Fruit fly (Drosophila melanogaster) whole organism, embryonic: ENCODE data around the gene tplus3b.

Source experiments
- CG10543 ChIP-seq: fragments of 200-800 bp; sonication (Bioruptor generic); optimal IDR thresholded peaks from 3 replicates; lab custom pipeline; 2017; ENCODE audit warnings: missing biosample characterization, mild to moderate bottlenecking, missing genetic modification characterization, moderate library complexity
- CG11504 ChIP-seq: fragments of 200-800 bp; sonication (Bioruptor generic); optimal IDR thresholded peaks from 3 replicates; lab custom pipeline; 2019; ENCODE audit warnings: missing biosample characterization, mild to moderate bottlenecking, missing genetic modification characterization, moderate library complexity
- CG12299 ChIP-seq: fragments of 200-800 bp; sonication (Bioruptor generic); optimal IDR thresholded peaks from 2 replicates; lab custom pipeline; 2018; ENCODE audit warnings: missing biosample characterization, mild to moderate bottlenecking, missing genetic modification characterization
- CG12769 ChIP-seq: fragments of 200-800 bp; sonication (Bioruptor generic); optimal IDR thresholded peaks from 2 replicates; lab custom pipeline; 2019; ENCODE audit warnings: missing biosample characterization, mild to moderate bottlenecking, missing genetic modification characterization, moderate library complexity
- CG14441 ChIP-seq: fragments of 200-800 bp; sonication (Bioruptor generic); IDR thresholded peaks from 2 replicates; pipeline ENCODE4 v1.3.6; 2022; ENCODE audit warnings: missing biosample characterization, missing genetic modification characterization
- CG16779 ChIP-seq: fragments of 200-800 bp; sonication (Bioruptor generic); IDR thresholded peaks from 2 replicates; pipeline ENCODE4 v1.3.6; 2022; ENCODE audit warnings: missing biosample characterization, missing genetic modification characterization
- CG18476 ChIP-seq: fragments of 200-800 bp; sonication (Bioruptor generic); optimal IDR thresholded peaks from 2 replicates; lab custom pipeline; 2016; ENCODE audit warnings: missing biosample characterization, mild to moderate bottlenecking, missing genetic modification characterization
- CG2199 ChIP-seq: fragments of 200-800 bp; sonication (Bioruptor generic); IDR thresholded peaks from 3 replicates; pipeline ENCODE4 v1.3.6; 2022; ENCODE audit warnings: missing biosample characterization, missing genetic modification characterization
- CG30020 ChIP-seq: fragments of 200-800 bp; optimal IDR thresholded peaks from 2 replicates; lab custom pipeline; 2019; ENCODE audit warnings: missing biosample characterization, mild to moderate bottlenecking, missing genetic modification characterization, moderate library complexity
- CG31441 ChIP-seq: fragments of 200-800 bp; sonication (Bioruptor generic); IDR thresholded peaks from 2 replicates; pipeline ENCODE4 v1.3.6; 2022; ENCODE audit warnings: missing biosample characterization, missing genetic modification characterization
- CG3163 ChIP-seq: fragments of 200-800 bp; sonication (Bioruptor generic); optimal IDR thresholded peaks from 3 replicates; lab custom pipeline; 2016; ENCODE audit warnings: missing biosample characterization, missing genetic modification characterization
- CG4707 ChIP-seq: fragments of 200-800 bp; sonication (Bioruptor generic); optimal IDR thresholded peaks from 2 replicates; lab custom pipeline; 2018; ENCODE audit warnings: missing biosample characterization, mild to moderate bottlenecking, missing genetic modification characterization, moderate library complexity
- CG7786 ChIP-seq: fragments of 200-800 bp; sonication (Bioruptor generic); optimal IDR thresholded peaks from 2 replicates; lab custom pipeline; 2016; ENCODE audit warnings: missing biosample characterization, missing genetic modification characterization
- CG8290 ChIP-seq, 3 experiments: fragments of 200-800 bp; sonication (Bioruptor generic); optimal IDR thresholded peaks; 2 replicates each; lab custom pipeline; 2016 to 2019; ENCODE audit warnings: missing biosample characterization in 3 of 3, missing genetic modification characterization in 3 of 3, mild to moderate bottlenecking in 2 of 3, moderate library complexity in 1 of 3
- Deaf1 ChIP-seq: fragments of 200-800 bp; optimal IDR thresholded peaks from 3 replicates; lab custom pipeline; 2019; ENCODE audit warnings: missing biosample characterization, mild to moderate bottlenecking, missing genetic modification characterization, moderate library complexity
- Dek ChIP-seq: fragments of 200-800 bp; sonication (Bioruptor generic); optimal IDR thresholded peaks from 3 replicates; lab custom pipeline; 2019; ENCODE audit warnings: missing biosample characterization, mild to moderate bottlenecking, missing genetic modification characterization, moderate library complexity
- Dll ChIP-seq: fragments of 200-800 bp; sonication (Bioruptor generic); IDR thresholded peaks from 4 replicates; pipeline ENCODE4 v1.3.6; 2022; ENCODE audit warnings: missing biosample characterization, missing genetic modification characterization; ENCODE audit not compliant: partially characterized antibody
- Dp ChIP-seq: fragments of 200-800 bp; sonication (Bioruptor generic); optimal IDR thresholded peaks from 2 replicates; lab custom pipeline; 2018; ENCODE audit warnings: missing biosample characterization, mild to moderate bottlenecking, missing genetic modification characterization, moderate library complexity
- Dref ChIP-seq: fragments of 200-800 bp; sonication (Bioruptor generic); IDR thresholded peaks from 2 replicates; pipeline ENCODE4 v1.3.6; 2022; ENCODE audit warnings: missing biosample characterization, missing genetic modification characterization
- E2f2 ChIP-seq: fragments of 200-800 bp; sonication (Bioruptor generic); IDR thresholded peaks from 2 replicates; pipeline ENCODE4 v1.3.6; 2022; ENCODE audit warnings: missing biosample characterization, missing genetic modification characterization
- GATAe ChIP-seq: fragments of 200-800 bp; sonication (Bioruptor generic); conservative IDR thresholded peaks from 2 replicates; pipeline ENCODE4 v1.3.6; 2022; ENCODE audit warnings: missing biosample characterization, missing genetic modification characterization
- HmgZ ChIP-seq: fragments of 200-800 bp; sonication (Bioruptor generic); optimal IDR thresholded peaks from 2 replicates; lab custom pipeline; 2018; ENCODE audit warnings: missing biosample characterization, mild to moderate bottlenecking, missing genetic modification characterization
- MBD-R2 ChIP-seq: fragments of 200-800 bp; sonication (Bioruptor generic); IDR thresholded peaks from 2 replicates; pipeline ENCODE4 v1.3.6; 2022; ENCODE audit warnings: missing biosample characterization, missing genetic modification characterization
- Ptx1 ChIP-seq: fragments of 200-800 bp; sonication (Bioruptor generic); IDR thresholded peaks from 2 replicates; pipeline ENCODE4 v1.3.6; 2022; ENCODE audit warnings: missing biosample characterization, missing genetic modification characterization
- Trl ChIP-seq, 3 experiments: fragments of >200 bp in 2 of 3; fragments of 200-800 bp in 1 of 3; sonication (Bioruptor generic) in 1 of 3; optimal IDR thresholded peaks; 2 replicates in 1 of 3; 3 replicates in 2 of 3; lab custom pipeline; 2016 to 2017; ENCODE audit warnings: missing biosample characterization in 1 of 3, missing genetic modification characterization in 1 of 3
- YL-1 ChIP-seq: fragments of 200-800 bp; sonication (Bioruptor generic); optimal IDR thresholded peaks from 3 replicates; lab custom pipeline; 2017; ENCODE audit warnings: missing biosample characterization, mild to moderate bottlenecking, missing genetic modification characterization
- cas ChIP-seq: fragments of 200-800 bp; sonication (Bioruptor generic); IDR thresholded peaks from 2 replicates; pipeline ENCODE4 v1.3.6; 2022; ENCODE audit warnings: missing biosample characterization, missing genetic modification characterization
- caup ChIP-seq: fragments of 200-800 bp; sonication (Bioruptor generic); optimal IDR thresholded peaks from 3 replicates; lab custom pipeline; 2017; ENCODE audit warnings: missing biosample characterization, mild to moderate bottlenecking, missing genetic modification characterization, moderate library complexity; ENCODE audit not compliant: severe bottlenecking
- cg ChIP-seq: fragments of 200-800 bp; sonication (Bioruptor generic); optimal IDR thresholded peaks from 3 replicates; lab custom pipeline; 2019; ENCODE audit warnings: missing biosample characterization, mild to moderate bottlenecking, missing genetic modification characterization, moderate library complexity
- corto ChIP-seq: fragments of 200-800 bp; sonication (Bioruptor generic); optimal IDR thresholded peaks from 2 replicates; lab custom pipeline; 2016; ENCODE audit warnings: missing biosample characterization, mild to moderate bottlenecking, missing genetic modification characterization, moderate library complexity
- exex ChIP-seq: fragments of 200-800 bp; sonication (Bioruptor generic); optimal IDR thresholded peaks from 4 replicates; lab custom pipeline; 2018; ENCODE audit warnings: missing biosample characterization, mild to moderate bottlenecking, missing genetic modification characterization, moderate library complexity
- gro ChIP-seq: fragments of 200-800 bp; sonication (Bioruptor generic); optimal IDR thresholded peaks from 2 replicates; lab custom pipeline; 2016; ENCODE audit warnings: missing biosample characterization, missing genetic modification characterization
- insv ChIP-seq, 2 experiments: fragments of 200-800 bp; sonication (Bioruptor generic); optimal IDR thresholded peaks; 3 replicates each; lab custom pipeline; 2016 to 2018; ENCODE audit warnings: missing biosample characterization in 2 of 2, missing genetic modification characterization in 2 of 2
- kni ChIP-seq: fragments of 200-800 bp; sonication (Bioruptor generic); optimal IDR thresholded peaks from 3 replicates; lab custom pipeline; 2017; ENCODE audit warnings: mild to moderate bottlenecking, missing biosample characterization, missing genetic modification reagents, missing genetic modification characterization
- lbe ChIP-seq: fragments of 200-800 bp; sonication (Bioruptor generic); optimal IDR thresholded peaks from 2 replicates; lab custom pipeline; 2016; ENCODE audit warnings: missing biosample characterization, mild to moderate bottlenecking, missing genetic modification characterization
- mirr ChIP-seq: fragments of 200-800 bp; sonication (Bioruptor generic); optimal IDR thresholded peaks from 3 replicates; lab custom pipeline; 2018; ENCODE audit warnings: missing biosample characterization, mild to moderate bottlenecking, missing genetic modification characterization
- nom ChIP-seq: fragments of 200-800 bp; sonication (Bioruptor generic); optimal IDR thresholded peaks from 2 replicates; lab custom pipeline; 2017; ENCODE audit warnings: missing biosample characterization, missing genetic modification characterization, mild to moderate bottlenecking, moderate library complexity, missing genetic modification reagents
- odd ChIP-seq: fragments of 200-800 bp; sonication (Bioruptor generic); optimal IDR thresholded peaks from 2 replicates; lab custom pipeline; 2017; ENCODE audit warnings: missing biosample characterization, mild to moderate bottlenecking, missing genetic modification characterization
- pita ChIP-seq: fragments of 200-800 bp; sonication (Bioruptor generic); optimal IDR thresholded peaks from 2 replicates; lab custom pipeline; 2017; ENCODE audit warnings: missing biosample characterization, mild to moderate bottlenecking, missing genetic modification characterization
- pros ChIP-seq: fragments of 200-800 bp; sonication (Bioruptor generic); optimal IDR thresholded peaks from 3 replicates; lab custom pipeline; 2019; ENCODE audit warnings: missing biosample characterization, mild to moderate bottlenecking, missing genetic modification characterization, moderate library complexity
- rib ChIP-seq: fragments of 200-800 bp; sonication (Bioruptor generic); IDR thresholded peaks from 2 replicates; pipeline ENCODE4 v1.3.6; 2022; ENCODE audit warnings: missing biosample characterization, missing genetic modification characterization
- row ChIP-seq: fragments of 200-800 bp; sonication (Bioruptor generic); IDR thresholded peaks from 3 replicates; pipeline ENCODE4 v1.3.6; 2022; ENCODE audit warnings: missing biosample characterization, missing genetic modification characterization
- sens ChIP-seq: fragments of 200-800 bp; sonication (Bioruptor generic); peaks from one replicate; lab custom pipeline; 2016; ENCODE audit warnings: missing biosample characterization, missing genetic modification characterization
- sima ChIP-seq: fragments of 200-800 bp; sonication (Bioruptor generic); optimal IDR thresholded peaks from 2 replicates; lab custom pipeline; 2016; ENCODE audit warnings: missing biosample characterization, missing genetic modification characterization
- slbo ChIP-seq: fragments of 200-800 bp; sonication (Bioruptor generic); IDR thresholded peaks from 2 replicates; pipeline ENCODE4 v1.3.6; 2022; ENCODE audit warnings: missing biosample characterization, missing genetic modification characterization
- so ChIP-seq: fragments of 200-800 bp; sonication (Bioruptor generic); IDR thresholded peaks from 3 replicates; pipeline ENCODE4 v1.3.6; 2022; ENCODE audit warnings: missing biosample characterization, missing genetic modification characterization
- unpg ChIP-seq: fragments of 200-800 bp; sonication (Bioruptor generic); optimal IDR thresholded peaks from 3 replicates; lab custom pipeline; 2018; ENCODE audit warnings: missing biosample characterization, mild to moderate bottlenecking, missing genetic modification characterization, moderate library complexity
- vfl ChIP-seq: fragments of 200-800 bp; sonication (Bioruptor generic); optimal IDR thresholded peaks from 2 replicates; lab custom pipeline; 2016; ENCODE audit warnings: missing biosample characterization, missing genetic modification characterization

The tplus3b gene

DNA sequence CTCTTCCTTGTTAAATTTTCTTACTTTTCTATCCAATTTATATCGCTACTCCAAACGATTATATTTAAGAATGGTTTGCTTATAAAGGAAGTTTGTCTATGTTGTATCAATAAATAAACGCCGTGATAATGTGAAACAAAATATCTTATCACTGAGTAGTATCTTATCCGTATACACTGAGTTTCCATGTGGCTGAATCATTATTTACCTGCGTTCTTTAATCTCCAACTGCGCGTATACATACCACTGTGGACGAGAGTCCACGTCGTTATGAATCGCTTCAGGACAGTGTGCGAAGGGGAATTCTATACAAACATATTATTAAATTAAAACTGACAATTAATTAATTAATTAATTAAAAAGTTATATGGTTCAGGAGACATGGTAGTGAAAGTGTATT lies 35.2 kb upstream of the tplus3b start:
- no peak for TF ChIP-seq CG18476 (GFP tag; lab: Kevin White, UChicago)
- no peak for TF ChIP-seq rib (GFP tag; lab: Robert Waterston, UW)
- TF ChIP-seq HmgZ (tag; lab: Kevin White, UChicago), result peak; percentile 15
- no peak for TF ChIP-seq pita (GFP tag; lab: Kevin White, UChicago)
- peak; percentile 61 for TF ChIP-seq mirr
- no peak for TF ChIP-seq CG16779 (GFP tag; lab: Robert Waterston, UW)
- 0 out of 2 replicates have a peak, but pooled peaks have one; percentile 23 for TF ChIP-seq CG31441 (GFP tag; lab: Robert Waterston, UW)
- no peak for TF ChIP-seq CG8290 (GFP tag; optimal IDR thresholded peaks at IDR 0.05; lab: Kevin White, UChicago)
- TF ChIP-seq CG8290 (tag; optimal IDR thresholded peaks at IDR 0.05; lab: Kevin White, UChicago), result peak in 1 of 2 experiments; percentile 12
- peak; percentile 42 for TF ChIP-seq GATAe
- no peak for TF ChIP-seq unpg
- TF ChIP-seq row (GFP tag; lab: Robert Waterston, UW), result peak; percentile 49
- 0 out of 2 replicates have a peak, but pooled peaks have one; percentile 8 for TF ChIP-seq slbo (GFP tag; lab: Robert Waterston, UW)
- TF ChIP-seq CG11504 (tag; lab: Kevin White, UChicago), result peak; percentile 25
- no peak for TF ChIP-seq CG7786 (GFP tag; lab: Kevin White, UChicago)
- 0 out of 2 replicates have a peak, but pooled peaks have one; percentile 28 for TF ChIP-seq CG14441
- TF ChIP-seq exex (tag; lab: Kevin White, UChicago), result peak; percentile 48
- TF ChIP-seq Dref (GFP tag; lab: Robert Waterston, UW), result no peak
- peak; percentile 16 for TF ChIP-seq sens
- peak; percentile 90 for TF ChIP-seq CG2199 (GFP tag; lab: Robert Waterston, UW)
- TF ChIP-seq Ptx1, result no peak
- no peak for TF ChIP-seq CG4707

DNA sequence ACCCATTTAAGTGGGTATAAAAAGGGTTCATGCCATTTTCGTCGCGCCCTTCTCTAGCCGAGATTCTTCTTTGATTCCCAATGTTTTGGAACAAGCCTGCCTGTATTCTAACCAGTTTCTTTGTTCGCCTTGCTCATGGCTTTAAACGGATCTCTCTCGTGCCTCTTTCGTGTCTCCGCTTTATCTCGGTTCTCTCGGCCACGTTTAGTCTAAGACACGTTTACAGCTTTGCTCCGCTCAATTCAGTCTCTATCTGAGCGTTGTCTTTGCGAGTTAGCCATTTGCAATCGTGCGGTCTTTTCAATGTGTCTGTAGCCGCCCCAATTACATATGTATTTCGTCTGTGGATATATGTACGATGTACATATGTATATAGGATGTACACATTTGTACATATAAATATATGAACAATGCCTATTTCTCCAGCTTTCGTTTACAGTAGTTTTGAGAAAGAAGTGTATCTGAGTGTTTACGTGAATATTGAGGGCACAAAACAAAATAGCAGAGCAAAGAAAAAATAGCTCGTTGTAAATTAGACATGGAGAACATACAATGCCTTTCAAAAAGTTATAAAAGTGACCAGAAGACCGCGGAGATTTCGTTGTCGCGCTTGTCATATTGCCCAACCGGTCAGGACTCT lies 30.0 kb upstream of the tplus3b start:
- peak; percentile 52 for TF ChIP-seq cg (GFP tag; lab: Kevin White, UChicago)
- peak; percentile 2 for TF ChIP-seq YL-1 (GFP tag; lab: Kevin White, UChicago)
- TF ChIP-seq CG12769 (tag; lab: Kevin White, UChicago), result peak; percentile 59
- TF ChIP-seq Deaf1 (tag; lab: Kevin White, UChicago), result peak; percentile 60
- peak; percentile 53 for TF ChIP-seq kni (GFP tag; lab: Kevin White, UChicago)
- TF ChIP-seq Trl (optimal IDR thresholded peaks at IDR 0.05; lab: Kevin White, UChicago), result peak; percentile 62 to 77
- no peak for TF ChIP-seq Trl (GFP tag; optimal IDR thresholded peaks at IDR 0.05; lab: Kevin White, UChicago)
- TF ChIP-seq sima, result no peak
- TF ChIP-seq lbe (GFP tag; lab: Kevin White, UChicago), result peak; percentile 62
- no peak for TF ChIP-seq Dp (GFP tag; lab: Kevin White, UChicago)
- TF ChIP-seq gro, result peak; percentile 25
- TF ChIP-seq so, result no peak
- peak; percentile 22; the same call in 1 of the 2 replicates for TF ChIP-seq MBD-R2 (GFP tag; lab: Robert Waterston, UW)
- TF ChIP-seq E2f2 (GFP tag; lab: Robert Waterston, UW), result 0 out of 2 replicates have a peak, but pooled peaks have one; percentile 9
- TF ChIP-seq insv (GFP tag; optimal IDR thresholded peaks at IDR 0.05; lab: Kevin White, UChicago), result peak in 1 of 2 experiments; percentile 44
- TF ChIP-seq odd (GFP tag; lab: Kevin White, UChicago), result no peak
- peak; percentile 45; the same call in 2 of the 4 replicates for TF ChIP-seq Dll
- TF ChIP-seq mirr, result peak; percentile 16
- TF ChIP-seq CG2199 (GFP tag; lab: Robert Waterston, UW), result 0 out of 3 replicates have a peak, but pooled peaks have one; percentile 10
- peak; percentile 9 for TF ChIP-seq CG3163
- TF ChIP-seq CG12299 (tag; lab: Kevin White, UChicago), result no peak
- no peak for TF ChIP-seq Dek (tag; lab: Kevin White, UChicago)
- no peak for TF ChIP-seq vfl
- TF ChIP-seq nom (GFP tag; lab: Kevin White, UChicago), result peak; percentile 18
- TF ChIP-seq pros, result peak; percentile 25
- TF ChIP-seq CG30020 (tag; lab: Kevin White, UChicago), result peak; percentile 75
- TF ChIP-seq sens, result peak; percentile 64
- peak; percentile 23 for TF ChIP-seq corto (GFP tag; lab: Kevin White, UChicago)
- TF ChIP-seq cas (GFP tag; lab: Robert Waterston, UW), result no peak
- TF ChIP-seq caup (GFP tag; lab: Kevin White, UChicago), result peak; percentile 11
- TF ChIP-seq CG10543 (GFP tag; lab: Kevin White, UChicago), result peak; percentile 34
